Fruit fly (Drosophila melanogaster) whole organism, prepupa: ENCODE measurements around the gene IP3K2.
A peak's percentile ranks its signal among the peaks of the same experiment; 100 is the strongest.

Experiments used
- CG11294 ChIP-seq: fragments of 200-800 bp; sonication (Bioruptor generic); IDR thresholded peaks from 2 replicates; pipeline ENCODE4 v1.3.6; 2022; ENCODE audit warnings: missing biosample characterization, missing genetic modification characterization
- CG15336 ChIP-seq: fragments of 200-800 bp; sonication (Bioruptor generic); IDR thresholded peaks from 2 replicates; pipeline ENCODE4 v1.3.6; 2022; ENCODE audit warnings: missing biosample characterization, missing genetic modification characterization
- CG1621 ChIP-seq: fragments of 200-800 bp; sonication (Bioruptor generic); optimal IDR thresholded peaks from 3 replicates; lab custom pipeline; 2018; ENCODE audit warnings: missing biosample characterization, mild to moderate bottlenecking, missing genetic modification characterization
- CG16779 ChIP-seq: fragments of 200-800 bp; sonication (Bioruptor generic); optimal IDR thresholded peaks from 3 replicates; lab custom pipeline; 2017; ENCODE audit warnings: missing biosample characterization, mild to moderate bottlenecking, missing genetic modification characterization
- CG31627 ChIP-seq: fragments of 200-800 bp; sonication (Bioruptor generic); optimal IDR thresholded peaks from 3 replicates; lab custom pipeline; 2016; ENCODE audit warnings: missing biosample characterization, missing genetic modification characterization
- CG32006 ChIP-seq: fragments of 200-800 bp; sonication (Bioruptor generic); optimal IDR thresholded peaks from 3 replicates; lab custom pipeline; 2017; ENCODE audit warnings: missing biosample characterization, mild to moderate bottlenecking, missing genetic modification characterization
- CG3919 ChIP-seq: fragments of 200-800 bp; sonication (Bioruptor generic); optimal IDR thresholded peaks from 3 replicates; lab custom pipeline; 2016; ENCODE audit warnings: missing biosample characterization, missing genetic modification characterization
- CG4318 ChIP-seq: fragments of 200-800 bp; sonication (Bioruptor generic); optimal IDR thresholded peaks from 3 replicates; lab custom pipeline; 2017; ENCODE audit warnings: missing biosample characterization, mild to moderate bottlenecking, missing genetic modification characterization
- CG6792 ChIP-seq: fragments of 200-800 bp; sonication (Bioruptor generic); optimal IDR thresholded peaks from 3 replicates; lab custom pipeline; 2016; ENCODE audit warnings: missing biosample characterization, missing genetic modification characterization
- CG6808 ChIP-seq: fragments of 200-800 bp; sonication (Bioruptor generic); optimal IDR thresholded peaks from 3 replicates; lab custom pipeline; 2017; ENCODE audit warnings: missing biosample characterization, missing genetic modification characterization, mild to moderate bottlenecking, moderate library complexity, missing genetic modification reagents
- CG6854 ChIP-seq: fragments of 200-800 bp; sonication (Bioruptor generic); optimal IDR thresholded peaks from 2 replicates; lab custom pipeline; 2017; ENCODE audit warnings: missing biosample characterization, mild to moderate bottlenecking, missing genetic modification characterization
- CG7368 ChIP-seq: fragments of 200-800 bp; sonication (Bioruptor generic); optimal IDR thresholded peaks from 3 replicates; lab custom pipeline; 2016; ENCODE audit warnings: missing biosample characterization, missing genetic modification characterization
- CG8119 ChIP-seq: fragments of 200-800 bp; sonication (Bioruptor generic); IDR thresholded peaks from 3 replicates; pipeline ENCODE4 v1.3.6; 2022; ENCODE audit warnings: missing biosample characterization, missing genetic modification characterization
- CG8632 ChIP-seq: fragments of 200-800 bp; sonication (Bioruptor generic); optimal IDR thresholded peaks from 3 replicates; lab custom pipeline; 2016; ENCODE audit warnings: missing biosample characterization, missing genetic modification characterization
- Eip78C ChIP-seq: fragments of 200-800 bp; sonication (Bioruptor generic); peaks from one replicate; lab custom pipeline; 2016; ENCODE audit warnings: missing biosample characterization, missing genetic modification characterization
- Eip93F ChIP-seq: fragments of 200-800 bp; sonication (Bioruptor generic); optimal IDR thresholded peaks from 2 replicates; lab custom pipeline; 2016; ENCODE audit warnings: missing biosample characterization, mild to moderate bottlenecking, missing genetic modification characterization
- Ets21C ChIP-seq: fragments of 200-800 bp; sonication (Bioruptor generic); optimal IDR thresholded peaks from 3 replicates; lab custom pipeline; 2016; ENCODE audit warnings: missing biosample characterization, missing genetic modification characterization
- Gug ChIP-seq: fragments of 200-800 bp; sonication (Bioruptor generic); IDR thresholded peaks from 2 replicates; pipeline ENCODE4 v1.3.6; 2022; ENCODE audit warnings: missing biosample characterization, missing genetic modification characterization
- Hr38 ChIP-seq: sonication (Bioruptor generic); optimal IDR thresholded peaks from 2 replicates; lab custom pipeline; 2016; ENCODE audit warnings: missing biosample characterization, missing genetic modification characterization
- Hr39 ChIP-seq: fragments of 200-800 bp; sonication (Bioruptor generic); optimal IDR thresholded peaks from 2 replicates; lab custom pipeline; 2016; ENCODE audit warnings: missing biosample characterization, missing genetic modification characterization
- Hr4 ChIP-seq: fragments of 200-800 bp; sonication (Bioruptor generic); optimal IDR thresholded peaks from 3 replicates; lab custom pipeline; 2016; ENCODE audit warnings: missing biosample characterization, missing genetic modification characterization
- Lpt ChIP-seq: fragments of 200-800 bp; sonication (Bioruptor generic); optimal IDR thresholded peaks from 3 replicates; lab custom pipeline; 2016; ENCODE audit warnings: missing biosample characterization, missing genetic modification characterization
- Met ChIP-seq: fragments of 200-800 bp; sonication (Bioruptor generic); optimal IDR thresholded peaks from 3 replicates; lab custom pipeline; 2016; ENCODE audit warnings: missing biosample characterization, missing genetic modification characterization
- Sox14 ChIP-seq: fragments of 200-800 bp; sonication (Bioruptor generic); optimal IDR thresholded peaks from 3 replicates; lab custom pipeline; 2016; ENCODE audit warnings: missing biosample characterization, missing genetic modification characterization
- Sox15 ChIP-seq: fragments of 200-800 bp; sonication (Bioruptor generic); optimal IDR thresholded peaks from 3 replicates; lab custom pipeline; 2016; ENCODE audit warnings: missing biosample characterization, missing genetic modification characterization
- achi ChIP-seq: fragments of 200-800 bp; sonication (Bioruptor generic); optimal IDR thresholded peaks from 3 replicates; lab custom pipeline; 2016; ENCODE audit warnings: missing biosample characterization, missing genetic modification characterization
- acj6 ChIP-seq: fragments of 200-800 bp; sonication (Bioruptor generic); optimal IDR thresholded peaks from 3 replicates; lab custom pipeline; 2016; ENCODE audit warnings: missing biosample characterization, missing genetic modification characterization
- cyc ChIP-seq: fragments of 200-800 bp; sonication (Bioruptor generic); optimal IDR thresholded peaks from 3 replicates; lab custom pipeline; 2016; ENCODE audit warnings: missing biosample characterization, missing genetic modification characterization
- dac ChIP-seq: fragments of 200-800 bp; sonication (Bioruptor generic); optimal IDR thresholded peaks from 2 replicates; lab custom pipeline; 2017; ENCODE audit warnings: missing biosample characterization, mild to moderate bottlenecking, missing genetic modification characterization
- eg ChIP-seq: fragments of 200-800 bp; sonication (Bioruptor generic); IDR thresholded peaks from 3 replicates; pipeline ENCODE4 v1.3.6; 2022; ENCODE audit warnings: missing biosample characterization, missing genetic modification characterization
- esn ChIP-seq: fragments of 200-800 bp; sonication (Bioruptor generic); optimal IDR thresholded peaks from 2 replicates; lab custom pipeline; 2016; ENCODE audit warnings: missing biosample characterization, mild to moderate bottlenecking, missing genetic modification characterization, moderate library complexity
- fd59A ChIP-seq: fragments of 200-800 bp; sonication (Bioruptor generic); optimal IDR thresholded peaks from 2 replicates; lab custom pipeline; 2017; ENCODE audit warnings: missing biosample characterization, mild to moderate bottlenecking, missing genetic modification characterization, missing genetic modification reagents
- lz ChIP-seq: fragments of 200-800 bp; sonication (Bioruptor generic); optimal IDR thresholded peaks from 3 replicates; lab custom pipeline; 2016; ENCODE audit warnings: missing biosample characterization, missing genetic modification characterization
- net ChIP-seq: fragments of 200-800 bp; sonication (Bioruptor generic); optimal IDR thresholded peaks from 3 replicates; lab custom pipeline; 2016; ENCODE audit warnings: missing biosample characterization, missing genetic modification characterization
- pdm3 ChIP-seq: fragments of 200-800 bp; sonication (Bioruptor generic); optimal IDR thresholded peaks from 3 replicates; lab custom pipeline; 2016; ENCODE audit warnings: missing biosample characterization, missing genetic modification characterization
- spab ChIP-seq: fragments of 200-800 bp; sonication (Bioruptor generic); optimal IDR thresholded peaks from 2 replicates; lab custom pipeline; 2017; ENCODE audit warnings: missing biosample characterization, mild to moderate bottlenecking, missing genetic modification characterization, missing genetic modification reagents
- ss ChIP-seq, 2 experiments: fragments of 200-800 bp; sonication (Bioruptor generic); optimal IDR thresholded peaks; 2 replicates in 1 of 2; 3 replicates in 1 of 2; lab custom pipeline; 2017 to 2018; ENCODE audit warnings: mild to moderate bottlenecking in 2 of 2, missing biosample characterization in 2 of 2, missing genetic modification characterization in 2 of 2, moderate library complexity in 1 of 2
- svp ChIP-seq: fragments of 200-800 bp; sonication (Bioruptor generic); peaks from one replicate; lab custom pipeline; 2016; ENCODE audit warnings: missing biosample characterization, missing genetic modification characterization
- topi ChIP-seq: fragments of 200-800 bp; sonication (Bioruptor generic); optimal IDR thresholded peaks from 3 replicates; lab custom pipeline; 2016; ENCODE audit warnings: missing biosample characterization, missing genetic modification characterization
- vri ChIP-seq: fragments of 200-800 bp; sonication (Bioruptor generic); optimal IDR thresholded peaks from 3 replicates; lab custom pipeline; 2016; ENCODE audit warnings: missing biosample characterization, mild to moderate bottlenecking, missing genetic modification characterization

IP3K2 gene

dm6 chrX:13370826-13371703, 67.6 kb downstream of the IP3K2 start:
- TF ChIP-seq Met (GFP tag; lab: Kevin White, UChicago) = peak; percentile 40
- no peak for TF ChIP-seq net (GFP tag; lab: Kevin White, UChicago)
- TF ChIP-seq Hr39 (GFP tag; lab: Kevin White, UChicago) = peak; percentile 34
- TF ChIP-seq ss (GFP tag; optimal IDR thresholded peaks at IDR 0.05; lab: Kevin White, UChicago) = peak in 1 of 2 experiments; percentile 13
- peak; percentile 28 for TF ChIP-seq CG31627 (GFP tag; lab: Kevin White, UChicago)
- TF ChIP-seq acj6 (GFP tag; lab: Kevin White, UChicago) = no peak
- peak; percentile 24 for TF ChIP-seq Sox14 (GFP tag; lab: Kevin White, UChicago)
- TF ChIP-seq CG3919 (GFP tag; lab: Kevin White, UChicago) = peak; percentile 35
- TF ChIP-seq esn (GFP tag; lab: Kevin White, UChicago) = peak; percentile 44
- peak; percentile 39 for TF ChIP-seq lz (GFP tag; lab: Kevin White, UChicago)
- peak; percentile 53 for TF ChIP-seq Eip78C (GFP tag; lab: Kevin White, UChicago)
- no peak for TF ChIP-seq eg
- peak; percentile 26 for TF ChIP-seq CG6792 (GFP tag; lab: Kevin White, UChicago)
- peak; percentile 94 for TF ChIP-seq svp
- TF ChIP-seq Ets21C (GFP tag; lab: Kevin White, UChicago) = peak; percentile 13
- TF ChIP-seq topi = peak; percentile 35
- peak; percentile 10 for TF ChIP-seq cyc
- no peak for TF ChIP-seq CG32006 (GFP tag; lab: Kevin White, UChicago)
- TF ChIP-seq Lpt (GFP tag; lab: Kevin White, UChicago) = peak; percentile 7
- TF ChIP-seq, all 60 proteins: peak for 15

dm6 chrX:13371704-13372049, 68.2 kb downstream of the IP3K2 start:
- no peak for TF ChIP-seq CG11294 (GFP tag; lab: Robert Waterston, UW)
- peak; percentile 66 for TF ChIP-seq vri (GFP tag; lab: Kevin White, UChicago)
- TF ChIP-seq svp = peak; percentile 45
- no peak for TF ChIP-seq cyc
- TF ChIP-seq Eip78C (GFP tag; lab: Kevin White, UChicago) = peak; percentile 19

DNA sequence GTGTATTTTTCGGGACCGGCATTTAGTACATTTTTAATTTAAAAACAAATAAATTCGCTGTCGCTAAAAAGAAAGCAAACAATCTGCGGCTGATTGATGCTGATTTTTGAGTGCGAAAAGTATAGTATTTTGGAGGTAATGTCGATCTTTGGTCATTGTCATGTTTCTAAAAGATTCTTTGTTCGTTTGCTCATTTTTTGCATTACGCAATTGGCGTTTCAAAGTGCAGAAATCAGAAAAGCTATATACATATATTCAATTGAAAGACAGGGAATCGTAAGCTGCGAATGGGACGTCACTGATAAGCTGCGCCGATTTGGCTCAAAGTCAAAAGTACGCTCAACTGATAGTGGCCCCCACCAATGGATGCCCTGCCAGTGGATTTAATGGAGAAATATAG, 69.1 kb downstream of the IP3K2 start:
- TF ChIP-seq ss (GFP tag; optimal IDR thresholded peaks at IDR 0.05; lab: Kevin White, UChicago) (peak in 1 of 2 experiments; percentile 30), dac (GFP tag; lab: Kevin White, UChicago) (no peak), vri (GFP tag; lab: Kevin White, UChicago) (peak; percentile 71)

DNA sequence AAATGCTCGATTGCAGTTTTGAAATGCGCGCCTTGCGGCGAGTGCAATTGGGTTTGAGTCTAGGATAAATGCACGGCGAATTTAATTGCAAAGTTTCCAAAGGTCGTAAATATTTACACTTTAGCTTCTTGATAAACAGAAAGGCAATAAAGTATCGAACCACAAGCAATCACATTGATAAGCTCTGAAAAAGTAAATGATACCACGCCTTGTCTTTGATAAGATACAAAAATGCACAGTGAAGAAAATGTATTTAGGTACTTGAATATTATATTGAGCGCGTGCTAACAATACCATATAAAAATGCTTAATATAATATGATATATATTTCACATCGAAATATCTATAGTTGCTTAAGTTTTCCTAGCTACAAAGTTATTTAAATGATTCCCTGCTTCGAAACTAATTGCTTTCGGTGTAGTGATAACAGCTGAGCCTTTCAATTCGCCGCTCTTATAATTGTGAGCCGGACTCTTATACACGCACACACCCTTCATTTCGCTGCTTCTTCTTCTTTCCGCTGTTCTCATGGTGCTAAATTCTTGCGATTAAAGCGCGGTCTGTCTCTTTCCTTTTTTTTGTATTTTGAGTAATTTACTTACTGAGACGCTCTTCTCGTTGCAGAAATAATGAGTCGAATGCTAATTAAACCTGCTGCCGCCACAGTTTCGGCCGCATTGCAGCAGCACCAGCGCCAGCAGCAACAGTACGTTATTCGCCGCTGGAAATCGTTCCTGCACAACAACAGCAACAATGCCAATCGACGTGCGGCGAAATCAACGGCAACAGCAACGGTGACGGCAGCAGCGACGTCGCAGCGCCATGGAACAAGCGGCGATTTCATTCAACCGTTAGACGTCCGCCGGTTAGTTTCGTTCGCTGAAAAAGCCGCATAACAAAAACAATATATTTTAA, 70.1 kb downstream of the IP3K2 start:
- TF ChIP-seq CG32006 (GFP tag; lab: Kevin White, UChicago) = peak; percentile 89
- TF ChIP-seq pdm3 = peak; percentile 90
- peak; percentile 72 to 86 for TF ChIP-seq ss (GFP tag; optimal IDR thresholded peaks at IDR 0.05; lab: Kevin White, UChicago)
- peak; percentile 70 for TF ChIP-seq acj6 (GFP tag; lab: Kevin White, UChicago)
- TF ChIP-seq Gug (GFP tag; lab: Robert Waterston, UW) = peak; percentile 81
- TF ChIP-seq spab (GFP tag; lab: Kevin White, UChicago) = peak; percentile 80
- peak; percentile 79 for TF ChIP-seq CG6854 (GFP tag; lab: Kevin White, UChicago)
- TF ChIP-seq CG8632 (GFP tag; lab: Kevin White, UChicago) = peak; percentile 91
- peak; percentile 69 for TF ChIP-seq Lpt (GFP tag; lab: Kevin White, UChicago)
- TF ChIP-seq Eip93F (GFP tag; lab: Kevin White, UChicago) = peak; percentile 3
- TF ChIP-seq CG16779 (tag; lab: Kevin White, UChicago) = peak; percentile 55
- peak; percentile 80 for TF ChIP-seq CG1621 (tag; lab: Kevin White, UChicago)
- peak; percentile 86 for TF ChIP-seq CG15336
- peak; percentile 82 for TF ChIP-seq CG7368 (GFP tag; lab: Kevin White, UChicago)
- peak; percentile 88 for TF ChIP-seq achi
- TF ChIP-seq esn (GFP tag; lab: Kevin White, UChicago) = peak; percentile 91
- TF ChIP-seq Hr4 (GFP tag; lab: Kevin White, UChicago) = peak; percentile 50
- TF ChIP-seq CG11294 (GFP tag; lab: Robert Waterston, UW) = peak; percentile 78
- TF ChIP-seq Hr38 (GFP tag; lab: Kevin White, UChicago) = no peak
- peak; percentile 71 for TF ChIP-seq fd59A (GFP tag; lab: Kevin White, UChicago)
- TF ChIP-seq CG4318 (GFP tag; lab: Kevin White, UChicago) = peak; percentile 63
- TF ChIP-seq Ets21C (GFP tag; lab: Kevin White, UChicago) = peak; percentile 66
- TF ChIP-seq Sox14 (GFP tag; lab: Kevin White, UChicago) = peak; percentile 80
- TF ChIP-seq eg = peak; percentile 88
- TF ChIP-seq CG3919 (GFP tag; lab: Kevin White, UChicago) = peak; percentile 90
- TF ChIP-seq lz (GFP tag; lab: Kevin White, UChicago) = peak; percentile 83
- peak; percentile 84 for TF ChIP-seq CG8119 (GFP tag; lab: Robert Waterston, UW)
- peak; percentile 83 for TF ChIP-seq CG6808 (GFP tag; lab: Kevin White, UChicago)
- peak; percentile 71 for TF ChIP-seq Sox15 (GFP tag; lab: Kevin White, UChicago)
